Worm (Caenorhabditis elegans) whole organism, L4 larva: Measurements from ENCODE around the gene T09A12.8.
A peak's percentile ranks its signal among the peaks of the same experiment; 100 is the strongest.

ENCODE experiments used
- F49E8.2 ChIP-seq: sonication (generic microtip); optimal IDR thresholded peaks from 2 replicates; lab custom pipeline; 2016; ENCODE audit warnings: missing compliant biosample characterization, mild to moderate bottlenecking, missing genetic modification characterization, borderline replicate concordance
- Y105C5A.15 ChIP-seq: fragments of 200-800 bp; sonication (Bioruptor generic); IDR thresholded peaks from 2 replicates; pipeline ENCODE4 v1.3.6; 2022; ENCODE audit warnings: missing genetic modification characterization, missing compliant biosample characterization
- Y48G9A.11 ChIP-seq: fragments of 200-800 bp; sonication (Bioruptor generic); IDR thresholded peaks from 2 replicates; pipeline ENCODE4 v1.3.6; 2022; ENCODE audit warnings: missing genetic modification reagents, missing genetic modification characterization, missing compliant biosample characterization
- Y5F2A.4 ChIP-seq: fragments of 200-800 bp; sonication (Bioruptor generic); optimal IDR thresholded peaks from 2 replicates; lab custom pipeline; 2018; ENCODE audit warnings: mild to moderate bottlenecking, missing genetic modification characterization, missing compliant biosample characterization
- arid-1 ChIP-seq: fragments of 200-800 bp; sonication (Bioruptor generic); conservative IDR thresholded peaks from 2 replicates; pipeline ENCODE4 v1.3.6; 2022; ENCODE audit warnings: missing genetic modification reagents, missing genetic modification characterization, missing compliant biosample characterization
- ceh-28 ChIP-seq: fragments of 150-350 bp; optimal IDR thresholded peaks from 2 replicates; lab custom pipeline; 2014; ENCODE audit warnings: missing biosample characterization, missing genetic modification reagents, missing genetic modification characterization
- ceh-62 ChIP-seq: sonication (generic microtip); optimal IDR thresholded peaks from 2 replicates; lab custom pipeline; 2017; ENCODE audit warnings: missing biosample characterization, missing genetic modification characterization
- ces-1 ChIP-seq: fragments of 150-350 bp; sonication (generic microtip); optimal IDR thresholded peaks from 4 replicates; lab custom pipeline; 2014; ENCODE audit warnings: missing biosample characterization, missing genetic modification reagents, missing genetic modification characterization
- daf-19 ChIP-seq: fragments of 200-800 bp; sonication (Bioruptor generic); conservative IDR thresholded peaks from 2 replicates; pipeline ENCODE4 v1.3.6; 2022; ENCODE audit warnings: missing genetic modification characterization, missing compliant biosample characterization
- daf-8 ChIP-seq: fragments of 200-800 bp; sonication (Bioruptor generic); IDR thresholded peaks from 2 replicates; pipeline ENCODE4 v1.3.6; 2022; ENCODE audit warnings: missing genetic modification characterization, missing compliant biosample characterization
- dpl-1 ChIP-seq: fragments of 150-350 bp; optimal IDR thresholded peaks from 2 replicates; lab custom pipeline; 2014; ENCODE audit warnings: missing biosample characterization, missing genetic modification reagents, missing genetic modification characterization
- egl-43 ChIP-seq: fragments of 200-800 bp; sonication (Bioruptor generic); IDR thresholded peaks from 2 replicates; pipeline ENCODE4 v1.3.6; 2022; ENCODE audit warnings: missing genetic modification reagents, missing genetic modification characterization, missing compliant biosample characterization
- gei-8 ChIP-seq: fragments of 200-800 bp; sonication (Bioruptor generic); optimal IDR thresholded peaks from 2 replicates; lab custom pipeline; 2018; ENCODE audit warnings: mild to moderate bottlenecking, missing genetic modification characterization, missing compliant biosample characterization
- hif-1 ChIP-seq, 2 experiments: sonication (generic microtip); optimal IDR thresholded peaks; 2 replicates each; lab custom pipeline; 2016 to 2017; ENCODE audit warnings: missing compliant biosample characterization in 2 of 2, missing genetic modification characterization in 2 of 2, missing genetic modification reagents in 2 of 2, missing genotype in 2 of 2, mild to moderate bottlenecking in 1 of 2
- hmg-1.1 ChIP-seq: fragments of 200-800 bp; sonication (Bioruptor generic); IDR thresholded peaks from 2 replicates; pipeline ENCODE4 v1.3.6; 2022; ENCODE audit warnings: missing genetic modification reagents, missing genetic modification characterization, missing compliant biosample characterization
- jun-1 ChIP-seq: fragments of 150-350 bp; optimal IDR thresholded peaks from 2 replicates; lab custom pipeline; 2014; ENCODE audit warnings: missing biosample characterization, missing genetic modification reagents, missing genetic modification characterization
- lim-7 ChIP-seq: fragments of 200-800 bp; sonication (Bioruptor generic); IDR thresholded peaks from 2 replicates; pipeline ENCODE4 v1.3.6; 2022; ENCODE audit warnings: missing genetic modification characterization, missing compliant biosample characterization
- lin-1 ChIP-seq: fragments of 200-800 bp; sonication (Bioruptor generic); IDR thresholded peaks from 2 replicates; pipeline ENCODE4 v1.3.6; 2022; ENCODE audit warnings: missing genetic modification reagents, missing genetic modification characterization, missing compliant biosample characterization
- lin-13 ChIP-seq: fragments of 150-350 bp; optimal IDR thresholded peaks from 2 replicates; lab custom pipeline; 2014; ENCODE audit warnings: missing biosample characterization, missing genetic modification reagents, missing genetic modification characterization
- lin-29 ChIP-seq: fragments of 200-800 bp; sonication (Bioruptor generic); IDR thresholded peaks from 2 replicates; pipeline ENCODE4 v1.3.6; 2022; ENCODE audit warnings: missing genetic modification reagents, missing genetic modification characterization, missing compliant biosample characterization
- lin-39 ChIP-seq: fragments of 150-350 bp; optimal IDR thresholded peaks from 2 replicates; lab custom pipeline; 2014; ENCODE audit warnings: missing biosample characterization, missing genetic modification reagents, missing genetic modification characterization
- lir-3 ChIP-seq: sonication (generic microtip); optimal IDR thresholded peaks from 2 replicates; lab custom pipeline; 2016; ENCODE audit warnings: mild to moderate bottlenecking, missing genetic modification characterization, missing compliant biosample characterization
- mdl-1 ChIP-seq, 2 experiments: fragments of 150-350 bp in 1 of 2; sonication (generic microtip) in 1 of 2; optimal IDR thresholded peaks; 2 replicates each; lab custom pipeline; 2014 to 2017; ENCODE audit warnings: missing biosample characterization in 2 of 2, missing genetic modification characterization in 2 of 2
- nhr-10 ChIP-seq: fragments of 150-350 bp; optimal IDR thresholded peaks from 2 replicates; lab custom pipeline; 2014; ENCODE audit warnings: missing biosample characterization, missing genetic modification characterization
- nhr-28 ChIP-seq: fragments of 150-350 bp; optimal IDR thresholded peaks from 2 replicates; lab custom pipeline; 2014; ENCODE audit warnings: missing biosample characterization, missing genetic modification characterization
- nhr-77 ChIP-seq: fragments of 150-350 bp; optimal IDR thresholded peaks from 2 replicates; lab custom pipeline; 2014; ENCODE audit warnings: missing biosample characterization, missing genetic modification characterization
- pha-4 ChIP-seq, 2 experiments: fragments of 150-350 bp in 1 of 2; fragments of 200-800 bp in 1 of 2; sonication (Bioruptor generic) in 1 of 2; IDR thresholded peaks in 1 of 2; optimal IDR thresholded peaks in 1 of 2; 2 replicates each; pipeline versions ENCODE4 v1.3.6 to Lab custom; 2014 to 2022; ENCODE audit warnings: missing genetic modification characterization in 2 of 2, missing genetic modification reagents in 2 of 2, missing biosample characterization in 1 of 2, missing compliant biosample characterization in 1 of 2
- pqm-1 ChIP-seq: sonication (generic microtip); optimal IDR thresholded peaks from 2 replicates; lab custom pipeline; 2017; ENCODE audit warnings: missing biosample characterization, missing genetic modification characterization
- set-16 ChIP-seq: fragments of 200-800 bp; sonication (Bioruptor generic); IDR thresholded peaks from 2 replicates; pipeline ENCODE4 v1.3.6; 2022; ENCODE audit warnings: missing genetic modification reagents, missing genetic modification characterization, missing compliant biosample characterization
- snpc-4 ChIP-seq: fragments of 150-350 bp; optimal IDR thresholded peaks from 2 replicates; lab custom pipeline; 2014; ENCODE audit warnings: missing biosample characterization, missing genetic modification characterization
- spr-1 ChIP-seq: sonication (generic microtip); optimal IDR thresholded peaks from 2 replicates; lab custom pipeline; 2016; ENCODE audit warnings: mild to moderate bottlenecking, missing genetic modification characterization, missing compliant biosample characterization
- unc-130 ChIP-seq: sonication (generic microtip); optimal IDR thresholded peaks from 2 replicates; lab custom pipeline; 2016; ENCODE audit warnings: missing genetic modification reagents, missing genetic modification characterization, missing compliant biosample characterization
- unc-39 ChIP-seq: sonication (generic microtip); optimal IDR thresholded peaks from 2 replicates; lab custom pipeline; 2017; ENCODE audit warnings: missing biosample characterization, missing genetic modification characterization
- unc-62 ChIP-seq, 3 experiments: fragments of 150-350 bp in 1 of 3; sonication (generic microtip); optimal IDR thresholded peaks in 2 of 3; peaks in 1 of 3; 1 replicate in 1 of 3; 2 replicates in 2 of 3; lab custom pipeline; 2014 to 2017; ENCODE audit warnings: missing biosample characterization in 3 of 3, missing genetic modification characterization in 3 of 3, missing genetic modification reagents in 3 of 3, missing genotype in 1 of 3
- zag-1 ChIP-seq: fragments of 150-350 bp; optimal IDR thresholded peaks from 2 replicates; lab custom pipeline; 2014; ENCODE audit warnings: missing biosample characterization, missing genetic modification characterization
- zfp-3 ChIP-seq: fragments of 200-800 bp; sonication (Bioruptor generic); conservative IDR thresholded peaks from 2 replicates; pipeline ENCODE4 v1.3.6; 2022; ENCODE audit warnings: missing genetic modification reagents, missing genetic modification characterization, missing compliant biosample characterization
- ztf-11 ChIP-seq: fragments of 150-350 bp; optimal IDR thresholded peaks from 2 replicates; lab custom pipeline; 2014; ENCODE audit warnings: missing biosample characterization, missing genetic modification characterization

T09A12.8 gene

ce11 chrIV:8289105-8289504 lies 45.6 kb upstream of the T09A12.8 start:
- no peak for TF ChIP-seq unc-39
- TF ChIP-seq lin-1: 0 out of 2 replicates have a peak, but pooled peaks have one; percentile 8
- TF ChIP-seq egl-43 (GFP tag; lab: Robert Waterston, UW): 0 out of 2 replicates have a peak, but pooled peaks have one; percentile 51
- no peak for TF ChIP-seq spr-1 (tag; lab: Kevin White, UChicago)
- no peak for TF ChIP-seq jun-1
- TF ChIP-seq set-16: peak; percentile 94
- TF ChIP-seq hmg-1.1 (GFP tag; lab: Robert Waterston, UW): no peak
- no peak for TF ChIP-seq lin-39 (tag; lab: Kevin White, UChicago)
- TF ChIP-seq, all 104 proteins: peak for 3

- TF ChIP-seq unc-62 (GFP tag; optimal IDR thresholded peaks at IDR 0.05 in 1 of 2; lab: Kevin White, UChicago) (peak in 1 of 2 experiments; percentile 96), unc-62 (tag; optimal IDR thresholded peaks at IDR 0.05; lab: Kevin White, UChicago) (no peak), snpc-4 (no peak)
Measured at ce11 chrIV:8287287-8287686, 43.8 kb upstream of the T09A12.8 start.

DNA sequence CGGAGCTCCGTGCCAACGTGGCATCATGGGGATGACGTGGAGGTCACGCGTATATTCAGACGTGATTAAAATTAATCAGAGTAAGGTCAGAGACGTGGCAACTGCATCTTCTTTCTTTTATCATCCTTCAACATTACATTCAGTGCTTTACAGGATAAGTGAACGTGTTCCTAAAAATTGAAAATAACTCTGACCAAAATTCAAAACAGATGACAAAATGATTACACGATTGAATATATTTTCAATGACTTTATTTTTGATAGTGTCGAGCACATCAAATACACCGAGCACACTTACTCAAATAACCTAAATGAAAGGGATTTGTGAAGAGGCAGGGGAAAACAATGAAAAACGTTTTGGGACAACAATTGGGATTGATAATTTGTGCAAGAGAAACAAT lies 42.9 kb upstream of the T09A12.8 start, which contains the start of gene K07H8.9:
TSS of gene K07H8.9 (minus strand) at position 125 of the 400 bp plus-strand sequence.
- TF ChIP-seq Y105C5A.15 (GFP tag; lab: Robert Waterston, UW): 0 out of 2 replicates have a peak, but pooled peaks have one; percentile 15
- TF ChIP-seq unc-130 (GFP tag; lab: Kevin White, UChicago): no peak
- TF ChIP-seq F49E8.2: peak; percentile 42

- TF ChIP-seq ceh-28 (tag; lab: Kevin White, UChicago) (no peak), unc-62 (GFP tag; optimal IDR thresholded peaks at IDR 0.05 in 1 of 2; lab: Kevin White, UChicago) (peak in 1 of 2 experiments; percentile 80), unc-62 (tag; optimal IDR thresholded peaks at IDR 0.05; lab: Kevin White, UChicago) (no peak), arid-1 (no peak)
- TF ChIP-seq, all 104 proteins: peak for 1
Measured at ce11 chrIV:8283214-8283613, 39.7 kb upstream of the T09A12.8 start.

- TF ChIP-seq daf-19 (GFP tag; lab: Robert Waterston, UW) (no peak), ztf-11 (no peak), unc-39 (no peak), hif-1 (tag; optimal IDR thresholded peaks at IDR 0.05; lab: Kevin White, UChicago) (no peak), daf-8 (no peak), pqm-1 (no peak)
Measured at ce11 chrIV:8276609-8277008, 33.1 kb upstream of the T09A12.8 start, which contains the start of gene K07H8.12. TSS of gene K07H8.12 (minus strand) at chrIV:8276709.

DNA sequence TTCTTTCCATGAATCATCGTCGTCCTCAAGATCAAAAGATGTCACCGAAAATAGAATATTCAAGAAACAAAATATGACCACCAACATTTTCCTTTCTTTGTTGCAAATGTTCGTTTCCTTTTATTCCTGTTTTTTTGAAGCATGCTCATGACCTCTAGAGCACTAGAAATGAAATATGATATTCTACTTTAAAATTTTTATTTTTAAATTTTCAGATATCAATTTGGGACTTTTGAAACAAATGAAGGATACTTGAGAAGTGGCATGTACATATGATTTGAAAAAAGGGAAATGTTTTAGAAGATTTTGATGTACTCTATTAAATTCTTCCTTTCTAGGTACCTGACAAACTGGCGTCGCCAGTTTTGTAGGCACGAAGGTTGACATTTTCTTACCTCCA lies 31.7 kb upstream of the T09A12.8 start, which contains the start of gene K07H8.11:
TSS of gene K07H8.11 (minus strand) at position 101 of the 400 bp plus-strand sequence.
- TF ChIP-seq nhr-10 (tag; lab: Kevin White, UChicago) (no peak), gei-8 (GFP tag; lab: Kevin White, UChicago) (no peak), egl-43 (GFP tag; lab: Robert Waterston, UW) (no peak), nhr-77 (tag; lab: Kevin White, UChicago) (no peak), ces-1 (GFP tag; lab: Kevin White, UChicago) (no peak), lin-29 (GFP tag; lab: Robert Waterston, UW) (no peak), ceh-62 (tag; lab: Kevin White, UChicago) (no peak), lir-3 (tag; lab: Kevin White, UChicago) (no peak), Y5F2A.4 (GFP tag; lab: Kevin White, UChicago) (no peak)

DNA sequence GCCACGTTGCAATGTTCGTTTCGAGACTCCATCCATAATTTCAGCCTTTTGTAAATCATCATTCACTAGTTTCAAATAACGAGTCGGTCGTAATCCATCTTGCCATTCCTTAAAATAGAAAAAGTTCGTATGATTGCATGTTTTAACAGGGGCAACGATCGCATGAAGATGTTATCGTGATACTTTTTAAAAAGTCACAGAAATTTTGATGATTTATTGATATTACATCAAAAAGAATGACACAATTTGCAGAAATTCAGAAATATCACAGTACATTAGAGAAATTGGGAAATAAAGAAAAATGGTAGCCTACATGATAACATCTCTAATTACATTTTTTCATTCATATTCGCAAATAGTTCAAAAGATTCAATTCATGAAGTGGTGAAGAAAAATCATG lies 29.8 kb upstream of the T09A12.8 start:
- no peak for TF ChIP-seq zfp-3
- TF ChIP-seq unc-62 (GFP tag; optimal IDR thresholded peaks at IDR 0.05 in 1 of 2; lab: Kevin White, UChicago): peak in 1 of 2 experiments; percentile 88
- no peak for TF ChIP-seq unc-62 (tag; optimal IDR thresholded peaks at IDR 0.05; lab: Kevin White, UChicago)
- TF ChIP-seq lim-7 (GFP tag; lab: Robert Waterston, UW): no peak
- TF ChIP-seq pha-4 (GFP tag; IDR thresholded peaks at IDR 0.05; lab: Robert Waterston, UW): no peak
- TF ChIP-seq pha-4 (tag; optimal IDR thresholded peaks at IDR 0.05; lab: Kevin White, UChicago): no peak
- TF ChIP-seq set-16: no peak
- no peak for TF ChIP-seq lin-13 (GFP tag; lab: Kevin White, UChicago)
- TF ChIP-seq ceh-28 (tag; lab: Kevin White, UChicago): no peak
- peak; percentile 49 for TF ChIP-seq nhr-28 (tag; lab: Kevin White, UChicago)
- no peak for TF ChIP-seq Y48G9A.11 (GFP tag; lab: Robert Waterston, UW)
- TF ChIP-seq mdl-1 (tag; optimal IDR thresholded peaks at IDR 0.05; lab: Kevin White, UChicago): no peak
- no peak for TF ChIP-seq dpl-1 (GFP tag; lab: Kevin White, UChicago)
- no peak for TF ChIP-seq zag-1
